Worm (Caenorhabditis elegans): Measurements from ENCODE around the gene T05C7.9.

DNA sequence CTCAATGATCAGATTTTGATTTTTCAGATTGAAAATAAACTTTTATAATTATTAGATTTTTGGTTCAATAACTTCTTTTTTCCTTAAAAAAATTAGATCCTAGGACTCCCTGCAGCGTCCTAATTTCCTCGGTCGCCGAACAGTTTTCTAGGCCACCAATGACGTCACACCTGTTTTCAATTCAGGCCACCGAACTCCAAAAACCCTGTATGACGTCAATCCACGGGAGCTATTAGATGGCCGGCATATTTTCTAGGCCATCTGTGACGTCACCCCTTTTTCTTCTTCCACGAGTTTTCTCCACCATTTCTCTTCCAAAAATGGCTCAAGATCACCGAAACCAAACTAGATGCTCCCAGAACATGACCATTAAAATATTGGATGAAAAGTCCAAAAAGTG, 7.8 kb upstream of the T05C7.9 start:
- TF ChIP-seq ceh-48 (tag; optimal IDR thresholded peaks at IDR 0.05) (no peak), sdc-2 (tag; optimal IDR thresholded peaks at IDR 0.05) (no peak)
